Worm (Caenorhabditis elegans) whole organism, L4/young adult: ENCODE results near the gene C48D1.9.

Experiments used
- W03F9.2 ChIP-seq: fragments of 150-350 bp; optimal IDR thresholded peaks from 2 replicates; lab custom pipeline; 2014; ENCODE audit warnings: missing biosample characterization, missing genetic modification characterization
- dao-5 ChIP-seq: sonication (generic microtip); optimal IDR thresholded peaks from 2 replicates; lab custom pipeline; 2016; ENCODE audit warnings: missing genotype, missing genetic modification characterization, moderate library complexity, missing compliant biosample characterization
- him-1 ChIP-seq: sonication (generic microtip); optimal IDR thresholded peaks from 2 replicates; lab custom pipeline; 2016; ENCODE audit warnings: missing genotype, missing genetic modification reagents, missing genetic modification characterization, missing compliant biosample characterization

DNA sequence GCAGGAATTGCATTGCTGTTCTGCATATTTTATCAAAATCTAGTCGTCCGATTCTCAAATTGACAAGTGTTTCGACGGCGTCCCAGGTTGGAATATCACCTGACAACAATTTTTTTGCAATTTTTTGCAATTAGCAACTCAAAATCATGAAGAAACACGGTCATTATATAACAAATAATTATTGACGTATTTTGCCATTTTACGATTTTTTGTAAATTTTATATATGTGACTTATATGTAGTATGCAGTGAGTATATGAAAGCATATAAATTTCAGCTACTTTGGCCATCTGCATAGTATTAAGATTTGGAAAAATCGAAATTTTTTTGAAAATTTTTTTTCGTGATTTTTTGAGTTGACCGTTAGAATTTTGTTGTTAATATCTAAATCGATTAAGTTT lies 28.7 kb downstream of the C48D1.9 start, which contains the start of gene F58D2.3:
- no peak for TF ChIP-seq him-1 (tag; lab: Kevin White, UChicago)
- TF ChIP-seq W03F9.2 (tag; lab: Kevin White, UChicago), result no peak
- no peak for TF ChIP-seq dao-5 (tag; lab: Kevin White, UChicago)
